Fruit fly (Drosophila melanogaster) Kc167 (cell line): ENCODE data around the gene CG9098.

Source experiments
- h ChIP-seq: fragments of >200 bp; optimal IDR thresholded peaks from 3 replicates; lab custom pipeline; 2018; ENCODE audit warnings: missing external identifiers
- psq ChIP-seq: fragments of >200 bp; optimal IDR thresholded peaks from 2 replicates; lab custom pipeline; 2017; ENCODE audit warnings: missing external identifiers

- TF ChIP-seq psq (lab: Kevin White, UChicago) (no peak), h (lab: Kevin White, UChicago) (no peak)
These were observed 47.3 kb downstream of the CG9098 start, which contains the start of gene psd for dm6 chr2L:5964851-5965250.
